Worm (Caenorhabditis elegans): ENCODE measurements around the gene F14F3.4.

- TF ChIP-seq egl-27 (tag; optimal IDR thresholded peaks at IDR 0.05) (no peak), unc-62 (GFP tag; optimal IDR thresholded peaks at IDR 0.05) (no peak), elt-1 (tag; optimal IDR thresholded peaks at IDR 0.05) (no peak), daf-12 (tag; optimal IDR thresholded peaks at IDR 0.05) (no peak), ceh-82 (tag; optimal IDR thresholded peaks at IDR 0.05) (no peak), pqm-1 (tag; optimal IDR thresholded peaks at IDR 0.05) (no peak), unc-39 (tag; optimal IDR thresholded peaks at IDR 0.05) (no peak), ztf-11 (tag; optimal IDR thresholded peaks at IDR 0.05) (no peak), ztf-4 (tag; optimal IDR thresholded peaks at IDR 0.05) (no peak)
These were observed 35.9 kb downstream of the F14F3.4 start, which contains the start of gene C33D3.3 for ce11 chrX:10485300-10485755.

Measured in whole organism, L3 larva.